Worm (Caenorhabditis elegans): ENCODE measurements around the gene cnb-1.

cnb-1 gene

ce11 chrV:11383032-11383431, 7.5 kb downstream of the cnb-1 start, which contains the start of gene F55C10.5:
Gene F55C10.5 (plus strand): TSS chrV:11383105.
- TF ChIP-seq gmeb-2 (tag; optimal IDR thresholded peaks at IDR 0.05), result no peak
- TF ChIP-seq lin-11 (tag; optimal IDR thresholded peaks at IDR 0.05), result no peak
- TF ChIP-seq fax-1 (tag; optimal IDR thresholded peaks at IDR 0.05), result no peak
- no peak for TF ChIP-seq sdc-2 (tag; optimal IDR thresholded peaks at IDR 0.05)
- TF ChIP-seq dmd-4 (tag; optimal IDR thresholded peaks at IDR 0.05; ENCODE audit: borderline replicate concordance), result no peak
- TF ChIP-seq ceh-30 (tag; optimal IDR thresholded peaks at IDR 0.05), result no peak
- no peak for TF ChIP-seq ceh-18 (tag; optimal IDR thresholded peaks at IDR 0.05)
- TF ChIP-seq ref-2 (tag; optimal IDR thresholded peaks at IDR 0.05), result no peak
- no peak for TF ChIP-seq K09A11.1 (tag; optimal IDR thresholded peaks at IDR 0.05; ENCODE audit: insufficient read depth)
- TF ChIP-seq odd-2 (tag; optimal IDR thresholded peaks at IDR 0.05), result no peak
- TF ChIP-seq madf-2 (tag; optimal IDR thresholded peaks at IDR 0.05), result no peak
- TF ChIP-seq unc-55 (GFP tag; optimal IDR thresholded peaks at IDR 0.05), result no peak
- no peak for TF ChIP-seq hlh-15 (tag; optimal IDR thresholded peaks at IDR 0.05)
- no peak for TF ChIP-seq nhr-11 (tag; optimal IDR thresholded peaks at IDR 0.05)
- no peak for TF ChIP-seq C38D4.7 (GFP tag; optimal IDR thresholded peaks at IDR 0.05)
- TF ChIP-seq tbx-7 (tag; optimal IDR thresholded peaks at IDR 0.05), result no peak
- TF ChIP-seq pat-9 (tag; optimal IDR thresholded peaks at IDR 0.05), result no peak
- no peak for TF ChIP-seq che-1 (tag; optimal IDR thresholded peaks at IDR 0.05)
- TF ChIP-seq ceh-34 (tag; optimal IDR thresholded peaks at IDR 0.05), result no peak

ce11 chrV:11385060-11385459, 9.5 kb downstream of the cnb-1 start, which contains the start of gene col-154:
Gene col-154 (plus strand): TSS chrV:11385360.
- TF ChIP-seq elt-2 (tag; optimal IDR thresholded peaks at IDR 0.05), result no peak
- TF ChIP-seq sox-2 (GFP tag; IDR thresholded peaks at IDR 0.05), result no peak
- TF ChIP-seq rnt-1 (tag; optimal IDR thresholded peaks at IDR 0.05), result no peak
- TF ChIP-seq zip-5 (tag; optimal IDR thresholded peaks at IDR 0.05), result no peak
- no peak for TF ChIP-seq lin-11 (tag; optimal IDR thresholded peaks at IDR 0.05)
- TF ChIP-seq hlh-6 (tag; optimal IDR thresholded peaks at IDR 0.05), result no peak

- TF ChIP-seq tbx-7 (tag; optimal IDR thresholded peaks at IDR 0.05), result no peak
- no peak for TF ChIP-seq madf-2 (tag; optimal IDR thresholded peaks at IDR 0.05)
- no peak for TF ChIP-seq mec-3 (tag; optimal IDR thresholded peaks at IDR 0.05; ENCODE audit: borderline replicate concordance)
- no peak for TF ChIP-seq hlh-8 (tag; optimal IDR thresholded peaks at IDR 0.05)
- TF ChIP-seq pros-1 (tag; optimal IDR thresholded peaks at IDR 0.05), result no peak
- TF ChIP-seq ceh-9 (tag; optimal IDR thresholded peaks at IDR 0.05), result no peak
- TF ChIP-seq gmeb-2 (tag; optimal IDR thresholded peaks at IDR 0.05), result no peak
- TF ChIP-seq fax-1 (tag; optimal IDR thresholded peaks at IDR 0.05), result no peak
- no peak for TF ChIP-seq dve-1 (tag; optimal IDR thresholded peaks at IDR 0.05)
- TF ChIP-seq ceh-31 (tag; optimal IDR thresholded peaks at IDR 0.05), result no peak
- no peak for TF ChIP-seq pha-4 (tag; optimal IDR thresholded peaks at IDR 0.05)
- TF ChIP-seq npax-4 (tag; optimal IDR thresholded peaks at IDR 0.05), result no peak
- no peak for TF ChIP-seq hlh-13 (GFP tag; optimal IDR thresholded peaks at IDR 0.05)
- TF ChIP-seq K09A11.1 (tag; optimal IDR thresholded peaks at IDR 0.05; ENCODE audit: insufficient read depth), result no peak
- TF ChIP-seq ceh-2 (tag; optimal IDR thresholded peaks at IDR 0.05), result no peak
- TF ChIP-seq pax-1 (tag; optimal IDR thresholded peaks at IDR 0.05), result no peak
- TF ChIP-seq nhr-11 (tag; optimal IDR thresholded peaks at IDR 0.05), result no peak
Observed at ce11 chrV:11386428-11386827, 10.9 kb downstream of the cnb-1 start, which contains the start of gene F55C10.4. Gene F55C10.4 (plus strand): TSS chrV:11386728.

- no peak for TF ChIP-seq ztf-16 (tag; optimal IDR thresholded peaks at IDR 0.05)
- TF ChIP-seq ceh-9 (tag; optimal IDR thresholded peaks at IDR 0.05), result no peak
- TF ChIP-seq unc-42 (tag; optimal IDR thresholded peaks at IDR 0.05), result no peak
- no peak for TF ChIP-seq nhr-11 (tag; optimal IDR thresholded peaks at IDR 0.05)
- TF ChIP-seq ceh-2 (tag; optimal IDR thresholded peaks at IDR 0.05), result no peak
- no peak for TF ChIP-seq ceh-31 (tag; optimal IDR thresholded peaks at IDR 0.05)
- no peak for TF ChIP-seq C08G9.2 (tag; optimal IDR thresholded peaks at IDR 0.05)
- no peak for TF ChIP-seq sdc-2 (tag; optimal IDR thresholded peaks at IDR 0.05)
- no peak for TF ChIP-seq nfya-1 (tag; optimal IDR thresholded peaks at IDR 0.05)
- TF ChIP-seq sox-4 (tag; optimal IDR thresholded peaks at IDR 0.05), result no peak
Observed at ce11 chrV:11389776-11390175, 14.2 kb downstream of the cnb-1 start, which contains the start of gene col-155. Gene col-155 (minus strand): TSS chrV:11389876.

Data from whole organism, late embryonic.